Fruit fly (Drosophila melanogaster) whole organism, embryonic: ENCODE results near the gene H.

Experiments used
- Atf-2 ChIP-seq: fragments of 200-800 bp; sonication (Bioruptor generic); optimal IDR thresholded peaks from 2 replicates; lab custom pipeline; 2016; ENCODE audit warnings: missing biosample characterization, missing genetic modification characterization
- BEAF-32 ChIP-seq: fragments of 200-800 bp; sonication (Bioruptor generic); optimal IDR thresholded peaks from 3 replicates; lab custom pipeline; 2017; ENCODE audit warnings: missing biosample characterization, missing genetic modification characterization, mild to moderate bottlenecking, moderate library complexity, missing genetic modification reagents
- CG10267 ChIP-seq: fragments of 200-800 bp; sonication (Bioruptor generic); optimal IDR thresholded peaks from 2 replicates; lab custom pipeline; 2018; ENCODE audit warnings: missing biosample characterization, mild to moderate bottlenecking, missing genetic modification characterization, moderate library complexity
- CG12236 ChIP-seq: fragments of 200-800 bp; sonication (Bioruptor generic); optimal IDR thresholded peaks from 2 replicates; lab custom pipeline; 2016; ENCODE audit warnings: missing biosample characterization, missing genetic modification characterization
- CG12659 ChIP-seq: fragments of 200-800 bp; sonication (Bioruptor generic); optimal IDR thresholded peaks from 3 replicates; lab custom pipeline; 2017; ENCODE audit warnings: mild to moderate bottlenecking, missing biosample characterization, missing genetic modification reagents, missing genetic modification characterization
- CG13296 ChIP-seq: fragments of 200-800 bp; sonication (Bioruptor generic); optimal IDR thresholded peaks from 3 replicates; lab custom pipeline; 2018; ENCODE audit warnings: missing biosample characterization, mild to moderate bottlenecking, missing genetic modification characterization
- CG14667 ChIP-seq: fragments of 200-800 bp; sonication (Bioruptor generic); IDR thresholded peaks from 2 replicates; pipeline ENCODE4 v1.3.6; 2022; ENCODE audit warnings: missing biosample characterization, missing genetic modification characterization
- CG15514 ChIP-seq: fragments of 200-800 bp; sonication (Bioruptor generic); optimal IDR thresholded peaks from 3 replicates; lab custom pipeline; 2017; ENCODE audit warnings: missing biosample characterization, missing genetic modification characterization, mild to moderate bottlenecking, moderate library complexity, missing genetic modification reagents
- CG1603 ChIP-seq: fragments of 200-800 bp; sonication (Bioruptor generic); optimal IDR thresholded peaks from 2 replicates; lab custom pipeline; 2019; ENCODE audit warnings: missing biosample characterization, mild to moderate bottlenecking, missing genetic modification characterization, moderate library complexity
- CG17612 ChIP-seq: fragments of 200-800 bp; sonication (Bioruptor generic); IDR thresholded peaks from 2 replicates; pipeline ENCODE4 v1.3.6; 2022; ENCODE audit warnings: missing biosample characterization, missing genetic modification characterization
- CG2116 ChIP-seq: fragments of 200-800 bp; sonication (Bioruptor generic); optimal IDR thresholded peaks from 3 replicates; lab custom pipeline; 2018; ENCODE audit warnings: missing biosample characterization, mild to moderate bottlenecking, missing genetic modification characterization
- CG2678 ChIP-seq: fragments of 200-800 bp; sonication (Bioruptor generic); optimal IDR thresholded peaks from 3 replicates; lab custom pipeline; 2019; ENCODE audit warnings: missing biosample characterization, mild to moderate bottlenecking, missing genetic modification characterization, moderate library complexity
- CG4617 ChIP-seq: fragments of 200-800 bp; sonication (Bioruptor generic); optimal IDR thresholded peaks from 3 replicates; lab custom pipeline; 2016; ENCODE audit warnings: missing biosample characterization, missing genetic modification characterization, borderline replicate concordance
- CG4820 ChIP-seq: fragments of 200-800 bp; sonication (Bioruptor generic); optimal IDR thresholded peaks from 3 replicates; lab custom pipeline; 2016; ENCODE audit warnings: missing biosample characterization, missing genetic modification characterization
- CG6683 ChIP-seq: fragments of 200-800 bp; sonication (Bioruptor generic); optimal IDR thresholded peaks from 2 replicates; lab custom pipeline; 2017; ENCODE audit warnings: missing biosample characterization, mild to moderate bottlenecking, missing genetic modification characterization, missing genetic modification reagents
- CG7745 ChIP-seq: fragments of 200-800 bp; sonication (Bioruptor generic); optimal IDR thresholded peaks from 2 replicates; lab custom pipeline; 2018; ENCODE audit warnings: missing biosample characterization, mild to moderate bottlenecking, missing genetic modification characterization, moderate library complexity
- CG9437 ChIP-seq: fragments of 200-800 bp; sonication (Bioruptor generic); optimal IDR thresholded peaks from 2 replicates; lab custom pipeline; 2018; ENCODE audit warnings: missing biosample characterization, mild to moderate bottlenecking, missing genetic modification characterization
- CG9797 ChIP-seq: fragments of 200-800 bp; sonication (Bioruptor generic); optimal IDR thresholded peaks from 3 replicates; lab custom pipeline; 2018; ENCODE audit warnings: missing biosample characterization, mild to moderate bottlenecking, missing genetic modification characterization
- Dp ChIP-seq: fragments of 200-800 bp; sonication (Bioruptor generic); optimal IDR thresholded peaks from 2 replicates; lab custom pipeline; 2018; ENCODE audit warnings: missing biosample characterization, mild to moderate bottlenecking, missing genetic modification characterization, moderate library complexity
- Fer1 ChIP-seq: fragments of 200-800 bp; sonication (Bioruptor generic); optimal IDR thresholded peaks from 2 replicates; lab custom pipeline; 2017; ENCODE audit warnings: missing biosample characterization, mild to moderate bottlenecking, missing genetic modification characterization
- Gsc ChIP-seq: fragments of 200-800 bp; sonication (Bioruptor generic); IDR thresholded peaks from 2 replicates; pipeline ENCODE4 v1.3.6; 2022; ENCODE audit warnings: missing biosample characterization, missing genetic modification characterization
- HmgZ ChIP-seq: fragments of 200-800 bp; sonication (Bioruptor generic); optimal IDR thresholded peaks from 2 replicates; lab custom pipeline; 2018; ENCODE audit warnings: missing biosample characterization, mild to moderate bottlenecking, missing genetic modification characterization
- Jarid2 ChIP-seq: fragments of 200-800 bp; sonication (Bioruptor generic); optimal IDR thresholded peaks from 3 replicates; lab custom pipeline; 2017; ENCODE audit warnings: mild to moderate bottlenecking, missing biosample characterization, missing genetic modification reagents, missing genetic modification characterization
- Lhr ChIP-seq: fragments of 200-800 bp; sonication (Bioruptor generic); optimal IDR thresholded peaks from 3 replicates; lab custom pipeline; 2017; ENCODE audit warnings: mild to moderate bottlenecking, missing biosample characterization, missing genetic modification reagents, missing genetic modification characterization
- MBD-R2 ChIP-seq: fragments of 200-800 bp; sonication (Bioruptor generic); IDR thresholded peaks from 2 replicates; pipeline ENCODE4 v1.3.6; 2022; ENCODE audit warnings: missing biosample characterization, missing genetic modification characterization
- MESR4 ChIP-seq: fragments of 200-800 bp; sonication (Bioruptor generic); optimal IDR thresholded peaks from 2 replicates; lab custom pipeline; 2018; ENCODE audit warnings: missing biosample characterization, mild to moderate bottlenecking, missing genetic modification characterization, moderate library complexity
- Med ChIP-seq: fragments of 200-800 bp; sonication (Bioruptor generic); peaks from one replicate; lab custom pipeline; 2016; ENCODE audit warnings: missing biosample characterization, missing genetic modification characterization, mild to moderate bottlenecking, inconsistent platforms, moderate library complexity
- Pdp1 ChIP-seq, 2 experiments: fragments of 200-800 bp; sonication (Bioruptor generic); optimal IDR thresholded peaks; 3 replicates each; lab custom pipeline; 2016; ENCODE audit warnings: missing biosample characterization in 2 of 2, missing genetic modification characterization in 2 of 2, mild to moderate bottlenecking in 1 of 2, moderate library complexity in 1 of 2
- Sry-δ ChIP-seq: fragments of 200-800 bp; sonication (Bioruptor generic); optimal IDR thresholded peaks from 2 replicates; lab custom pipeline; 2016; ENCODE audit warnings: missing biosample characterization, missing genetic modification characterization
- bbx ChIP-seq: fragments of 200-800 bp; sonication (Bioruptor generic); IDR thresholded peaks from 2 replicates; pipeline ENCODE4 v1.3.6; 2022; ENCODE audit warnings: missing biosample characterization, missing genetic modification characterization; ENCODE audit not compliant: partially characterized antibody
- cas ChIP-seq: fragments of 200-800 bp; sonication (Bioruptor generic); IDR thresholded peaks from 2 replicates; pipeline ENCODE4 v1.3.6; 2022; ENCODE audit warnings: missing biosample characterization, missing genetic modification characterization
- cg ChIP-seq: fragments of 200-800 bp; sonication (Bioruptor generic); optimal IDR thresholded peaks from 3 replicates; lab custom pipeline; 2019; ENCODE audit warnings: missing biosample characterization, mild to moderate bottlenecking, missing genetic modification characterization, moderate library complexity
- chinmo ChIP-seq: fragments of 200-800 bp; sonication (Bioruptor generic); IDR thresholded peaks from 4 replicates; pipeline ENCODE4 v1.3.6; 2022; ENCODE audit warnings: missing biosample characterization, missing genetic modification characterization; ENCODE audit not compliant: partially characterized antibody
- chm ChIP-seq: fragments of 200-800 bp; sonication (Bioruptor generic); IDR thresholded peaks from 2 replicates; pipeline ENCODE4 v1.3.6; 2022; ENCODE audit warnings: missing biosample characterization, missing genetic modification characterization
- chn ChIP-seq: fragments of 200-800 bp; sonication (Bioruptor generic); optimal IDR thresholded peaks from 2 replicates; lab custom pipeline; 2016; ENCODE audit warnings: missing biosample characterization, missing genetic modification characterization
- ci ChIP-seq: fragments of 200-800 bp; sonication (Bioruptor generic); IDR thresholded peaks from 3 replicates; pipeline ENCODE4 v1.3.6; 2022; ENCODE audit warnings: missing biosample characterization, missing genetic modification characterization
- crol ChIP-seq: fragments of 200-800 bp; sonication (Bioruptor generic); IDR thresholded peaks from 2 replicates; pipeline ENCODE4 v1.3.6; 2022; ENCODE audit warnings: missing biosample characterization, missing genetic modification characterization
- fd64A ChIP-seq: fragments of 200-800 bp; sonication (Bioruptor generic); optimal IDR thresholded peaks from 3 replicates; lab custom pipeline; 2018; ENCODE audit warnings: missing biosample characterization, mild to moderate bottlenecking, missing genetic modification characterization
- gfzf ChIP-seq: fragments of 200-800 bp; sonication (Bioruptor generic); optimal IDR thresholded peaks from 2 replicates; lab custom pipeline; 2016; ENCODE audit warnings: missing biosample characterization, mild to moderate bottlenecking, missing genetic modification characterization, moderate library complexity
- grau ChIP-seq: fragments of 200-800 bp; optimal IDR thresholded peaks from 3 replicates; lab custom pipeline; 2019; ENCODE audit warnings: missing biosample characterization, mild to moderate bottlenecking, missing genetic modification characterization, moderate library complexity
- gt ChIP-seq: fragments of 200-800 bp; sonication (Bioruptor generic); IDR thresholded peaks from 2 replicates; pipeline ENCODE4 v1.3.6; 2022; ENCODE audit warnings: missing biosample characterization, missing genetic modification characterization
- hbn ChIP-seq: fragments of 200-800 bp; sonication (Bioruptor generic); IDR thresholded peaks from 2 replicates; pipeline ENCODE4 v1.3.6; 2022; ENCODE audit warnings: missing biosample characterization, missing genetic modification characterization; ENCODE audit not compliant: partially characterized antibody
- nom ChIP-seq: fragments of 200-800 bp; sonication (Bioruptor generic); optimal IDR thresholded peaks from 2 replicates; lab custom pipeline; 2017; ENCODE audit warnings: missing biosample characterization, missing genetic modification characterization, mild to moderate bottlenecking, moderate library complexity, missing genetic modification reagents
- phol ChIP-seq: fragments of 200-800 bp; sonication (Bioruptor generic); optimal IDR thresholded peaks from 3 replicates; lab custom pipeline; 2018; ENCODE audit warnings: missing biosample characterization, mild to moderate bottlenecking, missing genetic modification characterization, moderate library complexity
- pzg ChIP-seq: fragments of 200-800 bp; sonication (Bioruptor generic); optimal IDR thresholded peaks from 3 replicates; lab custom pipeline; 2018; ENCODE audit warnings: missing biosample characterization, mild to moderate bottlenecking, missing genetic modification characterization, moderate library complexity
- toy ChIP-seq: fragments of 200-800 bp; sonication (Bioruptor generic); IDR thresholded peaks from 2 replicates; pipeline ENCODE4 v1.3.6; 2022; ENCODE audit warnings: missing biosample characterization, missing genetic modification characterization
- trem ChIP-seq: fragments of 200-800 bp; optimal IDR thresholded peaks from 3 replicates; lab custom pipeline; 2019; ENCODE audit warnings: missing biosample characterization, mild to moderate bottlenecking, missing genetic modification characterization, moderate library complexity
- tup ChIP-seq: fragments of 200-800 bp; sonication (Bioruptor generic); optimal IDR thresholded peaks from 2 replicates; lab custom pipeline; 2016; ENCODE audit warnings: missing biosample characterization, mild to moderate bottlenecking, missing genetic modification characterization, moderate library complexity
- unc-4 ChIP-seq: fragments of 200-800 bp; sonication (Bioruptor generic); IDR thresholded peaks from 2 replicates; pipeline ENCODE4 v1.3.6; 2022; ENCODE audit warnings: missing biosample characterization, missing genetic modification characterization; ENCODE audit not compliant: partially characterized antibody

The H gene

DNA sequence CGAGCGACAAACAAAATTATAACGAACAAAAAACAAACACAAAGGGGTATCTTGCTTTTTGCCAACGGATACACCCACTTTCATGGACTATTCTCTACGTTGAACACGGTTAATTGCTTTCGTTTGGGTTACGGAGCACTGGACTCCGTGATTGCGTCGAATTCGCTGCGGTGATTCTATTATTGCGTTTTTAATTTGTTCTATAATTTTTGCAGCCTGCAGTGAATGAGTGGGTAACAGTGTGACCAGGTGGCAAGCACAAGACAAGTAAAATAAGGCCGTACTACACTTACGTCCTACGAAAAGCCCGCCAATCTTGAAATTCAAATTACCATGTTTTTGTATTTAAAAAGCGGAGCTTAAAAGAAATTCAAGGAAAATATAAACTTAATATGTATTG lies 36.2 kb upstream of the H start, which contains the start of gene CG16953:
Gene CG16953, minus strand, starts transcription at position 268 of the 400 bp plus-strand sequence.
- TF ChIP-seq CG2116 (GFP tag; lab: Kevin White, UChicago) (peak; percentile 15), CG9797 (GFP tag; lab: Kevin White, UChicago) (peak; percentile 79), BEAF-32 (GFP tag; lab: Kevin White, UChicago) (peak; percentile 21), CG10267 (tag; lab: Kevin White, UChicago) (peak; percentile 30), hbn (no peak), cas (GFP tag; lab: Robert Waterston, UW) (no peak), Lhr (no peak), nom (GFP tag; lab: Kevin White, UChicago) (peak; percentile 10), unc-4 (0 out of 2 replicates have a peak, but pooled peaks have one; percentile 19), chm (GFP tag; lab: Robert Waterston, UW) (no peak), Pdp1 (GFP tag; optimal IDR thresholded peaks at IDR 0.05; lab: Kevin White, UChicago) (peak in 1 of 2 experiments; percentile 75), trem (tag; lab: Kevin White, UChicago) (peak; percentile 50), MBD-R2 (peak; percentile 38; the same call in 1 of the 2 replicates), Med (GFP tag; lab: Kevin White, UChicago) (peak; percentile 43), MESR4 (peak; percentile 89), CG2678 (tag; lab: Kevin White, UChicago) (no peak), CG14667 (GFP tag; lab: Robert Waterston, UW) (no peak), Gsc (no peak), CG6683 (GFP tag; lab: Kevin White, UChicago) (no peak), gfzf (GFP tag; lab: Kevin White, UChicago) (peak; percentile 84), toy (no peak), fd64A (GFP tag; lab: Kevin White, UChicago) (no peak), chinmo (GFP tag; lab: Robert Waterston, UW) (no peak), Atf-2 (GFP tag; lab: Kevin White, UChicago) (no peak), CG17612 (no peak), chn (GFP tag; lab: Kevin White, UChicago) (no peak), CG1603 (tag; lab: Kevin White, UChicago) (peak; percentile 37), Sry-δ (GFP tag; lab: Kevin White, UChicago) (peak; percentile 21), CG9437 (peak; percentile 25), CG15514 (GFP tag; lab: Kevin White, UChicago) (peak; percentile 20), Fer1 (peak; percentile 4), grau (tag; lab: Kevin White, UChicago) (peak; percentile 2), Jarid2 (GFP tag; lab: Kevin White, UChicago) (no peak), Dp (GFP tag; lab: Kevin White, UChicago) (peak; percentile 87), phol (tag; lab: Kevin White, UChicago) (peak; percentile 12), bbx (peak; percentile 32; the same call in 1 of the 2 replicates), ci (GFP tag; lab: Robert Waterston, UW) (no peak), HmgZ (peak; percentile 35), crol (GFP tag; lab: Robert Waterston, UW) (peak; percentile 20; the same call in 1 of the 2 replicates), CG4820 (GFP tag; lab: Kevin White, UChicago) (no peak), CG12659 (GFP tag; lab: Kevin White, UChicago) (peak; percentile 41), CG12236 (GFP tag; lab: Kevin White, UChicago) (no peak), tup (GFP tag; lab: Kevin White, UChicago) (no peak), gt (GFP tag; lab: Robert Waterston, UW) (no peak), CG7745 (tag; lab: Kevin White, UChicago) (peak; percentile 6), CG13296 (GFP tag; lab: Kevin White, UChicago) (no peak), CG4617 (GFP tag; lab: Kevin White, UChicago) (peak; percentile 81), cg (GFP tag; lab: Kevin White, UChicago) (peak; percentile 2), pzg (peak; percentile 64)
